Worm (Caenorhabditis elegans) whole organism, early embryonic: ENCODE results near the gene C44H9.5.

Source experiments
- aly-1 ChIP-seq: sonication (generic microtip); optimal IDR thresholded peaks from 2 replicates; lab custom pipeline; 2016; ENCODE audit warnings: missing genetic modification characterization, missing compliant biosample characterization
- ama-1 ChIP-seq: fragments of 150-350 bp; optimal IDR thresholded peaks from 2 replicates; lab custom pipeline; 2014

DNA sequence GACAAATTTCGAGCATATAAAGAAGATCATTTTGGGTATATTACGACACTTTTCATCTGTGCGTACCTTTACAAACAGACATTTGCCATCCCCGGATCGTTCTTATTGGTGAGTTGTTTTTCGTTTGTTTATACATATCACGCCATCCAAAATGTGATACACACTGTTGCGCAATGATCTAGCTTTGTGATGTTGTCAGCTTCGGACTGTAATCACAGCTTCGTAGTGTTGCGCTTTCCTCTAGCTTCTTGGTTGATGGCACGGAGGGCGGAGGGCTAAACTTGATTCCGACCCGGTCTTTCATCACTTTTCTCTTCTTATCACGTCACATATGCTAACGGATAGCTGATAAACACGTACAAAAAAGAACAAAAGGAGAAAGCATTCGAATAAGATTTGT, 29.7 kb upstream of the C44H9.5 start:
- TF ChIP-seq aly-1 (tag; lab: Kevin White, UChicago) (no peak), ama-1 (lab: Kevin White, UChicago) (no peak)
